Worm (Caenorhabditis elegans): ENCODE measurements around the gene unc-10.

The unc-10 gene

ce11 chrX:7264591-7265306 is 15.4 kb downstream of the unc-10 start:
- TF ChIP-seq pha-4 (tag; optimal IDR thresholded peaks at IDR 0.05) (peak; percentile 69), mls-2 (tag; optimal IDR thresholded peaks at IDR 0.05) (peak; percentile 74), bed-3 (GFP tag; optimal IDR thresholded peaks at IDR 0.05) (no peak), nhr-28 (tag; optimal IDR thresholded peaks at IDR 0.05) (no peak), nhr-2 (tag; optimal IDR thresholded peaks at IDR 0.05) (peak; percentile 55), nhr-12 (tag; optimal IDR thresholded peaks at IDR 0.05) (no peak), drap-1 (GFP tag; optimal IDR thresholded peaks at IDR 0.05) (peak; percentile 67), hlh-1 (tag; optimal IDR thresholded peaks at IDR 0.05) (peak; percentile 65), ztf-11 (tag; optimal IDR thresholded peaks at IDR 0.05) (peak; percentile 73), lin-32 (GFP tag; optimal IDR thresholded peaks at IDR 0.05) (peak; percentile 54), ceh-43 (GFP tag; optimal IDR thresholded peaks at IDR 0.05) (peak; percentile 3), ces-1 (GFP tag; optimal IDR thresholded peaks at IDR 0.05) (peak; percentile 39), cnd-1 (tag; optimal IDR thresholded peaks at IDR 0.05) (peak; percentile 11), mep-1 (tag; optimal IDR thresholded peaks at IDR 0.05) (peak; percentile 43), M03D4.4 (tag; optimal IDR thresholded peaks at IDR 0.05) (peak; percentile 61), unc-39 (tag; optimal IDR thresholded peaks at IDR 0.05) (peak; percentile 86), zip-8 (tag; optimal IDR thresholded peaks at IDR 0.05) (no peak), unc-120 (tag; optimal IDR thresholded peaks at IDR 0.05; ENCODE audit: poor library complexity, severe bottlenecking) (peak; percentile 81), nhr-237 (tag; optimal IDR thresholded peaks at IDR 0.05) (peak; percentile 68), ceh-39 (tag; optimal IDR thresholded peaks at IDR 0.05) (peak; percentile 3), ham-2 (GFP tag; optimal IDR thresholded peaks at IDR 0.05) (peak; percentile 76), flh-1 (GFP tag; optimal IDR thresholded peaks at IDR 0.05) (no peak), ceh-83 (GFP tag; optimal IDR thresholded peaks at IDR 0.05) (peak; percentile 15), elt-1 (tag; optimal IDR thresholded peaks at IDR 0.05; ENCODE audit: borderline replicate concordance, insufficient read depth) (peak; percentile 31), unc-62 (GFP tag; optimal IDR thresholded peaks at IDR 0.05) (peak; percentile 78), lin-13 (tag; optimal IDR thresholded peaks at IDR 0.05) (peak; percentile 77), sptf-1 (tag; optimal IDR thresholded peaks at IDR 0.05) (peak; percentile 72), snpc-4 (tag; optimal IDR thresholded peaks at IDR 0.05) (no peak)

DNA sequence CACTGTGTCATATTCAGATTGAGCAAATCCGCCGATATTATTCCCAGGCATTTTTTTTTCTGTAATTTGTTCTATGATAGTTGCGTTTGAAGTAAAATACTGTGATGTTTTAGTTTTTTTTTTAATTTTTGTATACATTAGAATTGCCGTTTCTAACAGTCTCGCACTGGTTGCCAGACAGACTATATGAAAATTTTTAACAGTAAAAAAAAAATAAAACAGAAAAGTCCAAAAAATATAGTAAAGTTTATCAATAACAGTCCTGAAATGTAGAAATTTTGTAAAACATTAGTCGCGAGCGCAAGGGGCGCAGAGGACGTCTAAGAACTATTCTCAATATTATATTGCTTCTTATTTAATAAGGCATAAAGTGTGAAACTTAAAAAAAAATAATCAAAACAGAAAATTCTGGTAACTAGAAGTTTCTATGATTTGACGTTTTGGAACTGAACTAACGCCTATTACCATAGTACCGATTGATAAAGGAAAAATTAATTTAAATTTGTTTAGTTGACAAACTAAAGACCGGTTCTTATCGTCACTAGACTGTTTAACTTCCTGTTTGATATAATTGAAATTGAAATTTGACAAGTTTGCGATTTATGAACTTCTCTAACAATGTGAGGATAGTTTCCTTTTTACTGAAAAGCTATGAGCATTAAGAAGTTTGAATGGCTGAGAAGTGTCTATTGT is 19.6 kb downstream of the unc-10 start, which contains the start of gene lact-1:
lact-1 (minus strand) TSS at position 51 of the 693 bp plus-strand sequence.
- TF ChIP-seq unc-62 (GFP tag; optimal IDR thresholded peaks at IDR 0.05) (no peak), nhr-237 (tag; optimal IDR thresholded peaks at IDR 0.05) (no peak), sptf-1 (tag; optimal IDR thresholded peaks at IDR 0.05) (no peak), ztf-11 (tag; optimal IDR thresholded peaks at IDR 0.05) (no peak), lin-32 (GFP tag; optimal IDR thresholded peaks at IDR 0.05) (no peak), bed-3 (GFP tag; optimal IDR thresholded peaks at IDR 0.05) (no peak), nhr-28 (tag; optimal IDR thresholded peaks at IDR 0.05) (no peak), ceh-43 (GFP tag; optimal IDR thresholded peaks at IDR 0.05) (no peak), blmp-1 (tag; optimal IDR thresholded peaks at IDR 0.05) (no peak), lsy-2 (tag; optimal IDR thresholded peaks at IDR 0.05) (no peak), mep-1 (tag; optimal IDR thresholded peaks at IDR 0.05) (no peak), elt-3 (tag; optimal IDR thresholded peaks at IDR 0.05) (no peak), nhr-12 (tag; optimal IDR thresholded peaks at IDR 0.05) (no peak), drap-1 (GFP tag; optimal IDR thresholded peaks at IDR 0.05) (no peak), hlh-1 (tag; optimal IDR thresholded peaks at IDR 0.05) (no peak), flh-1 (GFP tag; optimal IDR thresholded peaks at IDR 0.05) (no peak), lin-13 (tag; optimal IDR thresholded peaks at IDR 0.05) (no peak), ces-1 (GFP tag; optimal IDR thresholded peaks at IDR 0.05) (no peak), elt-1 (tag; optimal IDR thresholded peaks at IDR 0.05; ENCODE audit: borderline replicate concordance, insufficient read depth) (no peak), tbx-8 (GFP tag; optimal IDR thresholded peaks at IDR 0.05) (no peak)

DNA sequence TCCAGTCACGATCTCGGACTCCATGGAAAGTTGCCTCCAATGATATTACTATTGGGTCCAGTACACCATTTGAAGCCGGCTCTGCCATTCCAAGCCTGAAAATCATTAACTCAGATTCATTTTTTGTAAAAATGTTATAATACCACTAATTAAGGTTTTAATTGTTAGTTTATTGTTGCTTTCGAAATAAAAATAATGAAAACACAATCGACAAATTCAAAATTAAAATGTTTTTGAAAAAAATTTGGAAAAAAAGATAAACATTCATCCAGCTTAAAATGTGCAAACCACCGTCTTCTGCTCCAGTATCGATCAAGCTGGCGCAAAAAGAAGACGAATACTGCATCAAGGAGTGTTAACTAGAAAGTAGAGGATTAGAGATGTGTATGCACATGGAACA is 23.2 kb downstream of the unc-10 start, which contains the start of gene F46H5.5:
F46H5.5 (minus strand) TSS at position 101 of the 400 bp plus-strand sequence.
- TF ChIP-seq unc-39 (tag; optimal IDR thresholded peaks at IDR 0.05) (no peak), ham-2 (GFP tag; optimal IDR thresholded peaks at IDR 0.05) (no peak), sptf-1 (tag; optimal IDR thresholded peaks at IDR 0.05) (no peak), nhr-237 (tag; optimal IDR thresholded peaks at IDR 0.05) (no peak), lin-13 (tag; optimal IDR thresholded peaks at IDR 0.05) (no peak), hlh-1 (tag; optimal IDR thresholded peaks at IDR 0.05) (no peak), unc-62 (GFP tag; optimal IDR thresholded peaks at IDR 0.05) (no peak), bed-3 (GFP tag; optimal IDR thresholded peaks at IDR 0.05) (no peak), lin-32 (GFP tag; optimal IDR thresholded peaks at IDR 0.05) (no peak), nhr-28 (tag; optimal IDR thresholded peaks at IDR 0.05) (no peak), zip-8 (tag; optimal IDR thresholded peaks at IDR 0.05) (no peak), drap-1 (GFP tag; optimal IDR thresholded peaks at IDR 0.05) (no peak), blmp-1 (tag; optimal IDR thresholded peaks at IDR 0.05) (no peak), ceh-43 (GFP tag; optimal IDR thresholded peaks at IDR 0.05) (no peak), ztf-11 (tag; optimal IDR thresholded peaks at IDR 0.05) (no peak), flh-1 (GFP tag; optimal IDR thresholded peaks at IDR 0.05) (no peak), unc-120 (tag; optimal IDR thresholded peaks at IDR 0.05; ENCODE audit: poor library complexity, severe bottlenecking) (no peak), ceh-83 (GFP tag; optimal IDR thresholded peaks at IDR 0.05) (no peak), mls-2 (tag; optimal IDR thresholded peaks at IDR 0.05) (no peak)
